Worm (Caenorhabditis elegans): ENCODE measurements around the gene F09E10.6.

F09E10.6 gene

DNA sequence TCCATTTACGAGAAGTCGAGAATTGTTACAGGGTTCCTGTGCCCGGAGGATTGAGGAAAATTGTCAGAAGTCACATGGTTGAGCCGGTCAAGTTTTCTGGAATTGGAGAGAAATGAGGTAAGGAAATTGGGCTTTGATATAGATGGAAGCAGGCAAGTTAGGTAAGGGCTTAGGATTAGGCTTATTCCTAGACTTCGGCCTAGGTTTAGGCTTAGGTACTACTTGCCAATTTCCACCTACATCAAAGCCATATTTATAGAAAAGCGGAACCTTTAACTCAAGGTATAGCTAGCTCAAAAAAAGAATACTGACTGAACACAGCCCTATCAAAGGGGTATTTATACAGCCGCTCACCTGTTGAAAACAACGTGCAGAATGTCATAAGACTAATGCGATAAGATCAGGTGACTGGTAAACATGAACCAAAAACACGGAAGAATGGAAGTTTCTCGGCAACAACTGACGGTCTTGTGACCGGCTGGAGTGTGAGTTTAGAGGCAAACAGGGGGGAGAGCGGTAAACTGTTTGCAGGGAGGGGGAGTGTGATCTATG is 7.1 kb upstream of the F09E10.6 start (continued):
- TF ChIP-seq efl-1 (optimal IDR thresholded peaks at IDR 0.05) = peak; percentile 69 to 75
- TF ChIP-seq efl-1 (GFP tag; optimal IDR thresholded peaks at IDR 0.05 in 1 of 2) = peak; percentile 47 to 97
- TF ChIP-seq nhr-11 (tag; optimal IDR thresholded peaks at IDR 0.05) = peak; percentile 75
- peak; percentile 82 for TF ChIP-seq xbp-1 (tag; optimal IDR thresholded peaks at IDR 0.05)
- TF ChIP-seq nhr-71 (tag; optimal IDR thresholded peaks at IDR 0.05) = peak; percentile 99
- no peak for TF ChIP-seq dsc-1 (tag; optimal IDR thresholded peaks at IDR 0.05)
- peak; percentile 63 for TF ChIP-seq ceh-88 (GFP tag; IDR thresholded peaks at IDR 0.05)
- no peak for TF ChIP-seq nhr-28 (tag; optimal IDR thresholded peaks at IDR 0.05)
- TF ChIP-seq dpl-1 (GFP tag; optimal IDR thresholded peaks at IDR 0.05) = peak; percentile 62 to 75 (median 66)
- TF ChIP-seq snu-23 (GFP tag; optimal IDR thresholded peaks at IDR 0.05) = peak; percentile 96
- peak; percentile 92 for TF ChIP-seq nhr-47 (tag; optimal IDR thresholded peaks at IDR 0.05)
- TF ChIP-seq unc-30 (tag; optimal IDR thresholded peaks at IDR 0.05) = no peak
- peak in 1 of 2 experiments; percentile 99 for TF ChIP-seq mdl-1 (tag; optimal IDR thresholded peaks at IDR 0.05)
- TF ChIP-seq lir-3 (tag; optimal IDR thresholded peaks at IDR 0.05; ENCODE audit: poor library complexity) = peak; percentile 88
- peak; percentile 6 for TF ChIP-seq tlp-1 (tag; optimal IDR thresholded peaks at IDR 0.05)
- TF ChIP-seq efl-3 (GFP tag; optimal IDR thresholded peaks at IDR 0.05) = peak; percentile 35
- TF ChIP-seq rnt-1 (tag; optimal IDR thresholded peaks at IDR 0.05) = peak; percentile 91
- TF ChIP-seq hlh-17 (GFP tag; optimal IDR thresholded peaks at IDR 0.05; ENCODE audit: borderline replicate concordance) = peak; percentile 46
- TF ChIP-seq nhr-90 (tag; optimal IDR thresholded peaks at IDR 0.05; ENCODE audit: poor library complexity) = peak; percentile 98
- TF ChIP-seq nhr-20 (tag; optimal IDR thresholded peaks at IDR 0.05) = peak; percentile 99
- TF ChIP-seq ama-1 (optimal IDR thresholded peaks at IDR 0.05) = peak; percentile 99
- peak; percentile 100 for TF ChIP-seq nhr-85 (tag)
- TF ChIP-seq skn-1 (tag; optimal IDR thresholded peaks at IDR 0.05) = peak; percentile 95
- TF ChIP-seq fkh-10 (GFP tag; optimal IDR thresholded peaks at IDR 0.05) = no peak
- peak; percentile 17 for TF ChIP-seq fkh-8 (tag; optimal IDR thresholded peaks at IDR 0.05)
- TF ChIP-seq lin-39 (tag; optimal IDR thresholded peaks at IDR 0.05) = peak; percentile 82
- peak; percentile 49 for TF ChIP-seq sox-4 (tag; optimal IDR thresholded peaks at IDR 0.05)
- TF ChIP-seq unc-86 (tag; optimal IDR thresholded peaks at IDR 0.05) = no peak
- TF ChIP-seq nhr-237 (tag; optimal IDR thresholded peaks at IDR 0.05) = peak; percentile 65
- TF ChIP-seq aha-1 (tag; optimal IDR thresholded peaks at IDR 0.05) = peak; percentile 98
- peak; percentile 82 to 96 for TF ChIP-seq lsy-2 (tag; optimal IDR thresholded peaks at IDR 0.05)
- peak in 1 of 2 experiments; percentile 8 for TF ChIP-seq egl-27 (tag; optimal IDR thresholded peaks at IDR 0.05)
- TF ChIP-seq C04F5.9 (tag; optimal IDR thresholded peaks at IDR 0.05) = peak; percentile 76

DNA sequence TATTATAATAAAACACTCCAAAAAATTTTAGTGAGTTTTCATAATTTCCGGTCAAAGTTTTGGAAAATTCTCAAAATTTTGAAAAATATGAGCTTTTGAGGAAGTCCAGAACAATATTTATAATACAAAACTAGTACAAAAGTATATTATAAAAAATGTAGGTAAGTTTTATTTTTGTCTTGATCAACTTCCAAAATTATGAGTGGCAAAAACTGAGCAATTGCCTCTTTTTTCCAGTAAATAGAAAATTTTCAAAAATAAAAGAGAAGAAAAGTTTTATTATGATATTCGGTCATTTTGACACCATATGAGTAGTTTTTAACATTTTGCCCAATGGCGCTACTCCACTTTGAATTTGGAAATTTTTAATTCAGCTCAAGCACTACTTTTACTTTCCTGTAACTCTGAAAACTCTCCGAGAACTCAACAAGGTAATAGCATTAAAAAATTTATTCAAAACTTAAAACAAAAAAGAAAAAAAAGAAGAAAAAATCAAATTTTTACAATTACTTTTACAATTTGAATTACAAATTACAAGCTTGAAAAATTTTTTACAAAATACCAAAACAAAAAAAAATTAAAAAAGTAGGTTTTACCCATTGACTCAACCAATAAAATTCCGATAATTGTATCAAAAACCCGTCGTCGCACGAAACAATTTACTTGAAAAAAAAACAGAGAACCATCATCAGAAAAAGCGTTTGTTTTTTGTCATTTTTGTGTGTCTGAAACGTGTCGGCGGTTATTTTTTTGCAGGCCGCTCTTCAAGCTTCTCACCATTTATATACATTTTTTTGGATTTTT is 6.4 kb upstream of the F09E10.6 start:
- TF ChIP-seq unc-130 (tag; optimal IDR thresholded peaks at IDR 0.05) (peak; percentile 56), fos-1 (tag; optimal IDR thresholded peaks at IDR 0.05) (no peak), lin-15B (tag; optimal IDR thresholded peaks at IDR 0.05) (no peak), lin-14 (GFP tag; optimal IDR thresholded peaks at IDR 0.05) (peak; percentile 47), ceh-82 (tag; optimal IDR thresholded peaks at IDR 0.05) (peak in 1 of 3 experiments; percentile 16), blmp-1 (tag; optimal IDR thresholded peaks at IDR 0.05) (no peak), elt-3 (tag; optimal IDR thresholded peaks at IDR 0.05) (peak in 2 of 6 experiments; percentile 60 to 87), nhr-20 (tag; optimal IDR thresholded peaks at IDR 0.05) (peak; percentile 62), nhr-47 (tag; optimal IDR thresholded peaks at IDR 0.05) (peak; percentile 61), lir-3 (tag; optimal IDR thresholded peaks at IDR 0.05; ENCODE audit: poor library complexity) (peak; percentile 44), ceh-88 (GFP tag; IDR thresholded peaks at IDR 0.05) (peak; percentile 87), rnt-1 (tag; optimal IDR thresholded peaks at IDR 0.05) (peak; percentile 55), hpl-2 (GFP tag; optimal IDR thresholded peaks at IDR 0.05) (peak; percentile 38), C34B4.2 (tag; optimal IDR thresholded peaks at IDR 0.05) (peak; percentile 7), aha-1 (tag; optimal IDR thresholded peaks at IDR 0.05) (no peak), ztf-11 (tag; optimal IDR thresholded peaks at IDR 0.05) (no peak), lin-13 (GFP tag; optimal IDR thresholded peaks at IDR 0.05) (peak; percentile 74), nhr-85 (tag) (peak; percentile 85), dpl-1 (GFP tag; optimal IDR thresholded peaks at IDR 0.05) (peak in 2 of 3 experiments; percentile 1 to 11), snu-23 (GFP tag; optimal IDR thresholded peaks at IDR 0.05) (peak; percentile 72), efl-1 (optimal IDR thresholded peaks at IDR 0.05) (no peak), efl-1 (GFP tag; optimal IDR thresholded peaks at IDR 0.05 in 1 of 2) (peak in 1 of 2 experiments; percentile 93), elt-2 (tag; optimal IDR thresholded peaks at IDR 0.05) (peak; percentile 38), C16A3.4 (tag; optimal IDR thresholded peaks at IDR 0.05) (peak; percentile 69), jun-1 (tag; optimal IDR thresholded peaks at IDR 0.05) (peak; percentile 38), egl-13 (tag; optimal IDR thresholded peaks at IDR 0.05) (no peak), dsc-1 (tag; optimal IDR thresholded peaks at IDR 0.05) (no peak), ama-1 (optimal IDR thresholded peaks at IDR 0.05) (peak; percentile 94), hlh-17 (GFP tag; optimal IDR thresholded peaks at IDR 0.05; ENCODE audit: borderline replicate concordance) (peak; percentile 90)
